Fruit fly (Drosophila melanogaster) whole organism, embryonic: ENCODE results near the gene RhoGAPp190.

Experiments used
- Aef1 ChIP-seq: fragments of 200-800 bp; sonication (Bioruptor generic); IDR thresholded peaks from 3 replicates; pipeline ENCODE4 v1.3.6; 2022; ENCODE audit warnings: missing biosample characterization, missing genetic modification characterization
- Antp ChIP-seq: fragments of 200-800 bp; sonication (Bioruptor generic); optimal IDR thresholded peaks from 3 replicates; lab custom pipeline; 2016; ENCODE audit warnings: missing biosample characterization, missing genetic modification characterization
- B-H1 ChIP-seq: fragments of 200-800 bp; sonication (Bioruptor generic); IDR thresholded peaks from 3 replicates; pipeline ENCODE4 v1.3.6; 2022; ENCODE audit warnings: missing biosample characterization, missing genetic modification characterization
- BtbVII ChIP-seq: fragments of 200-800 bp; sonication (Bioruptor generic); optimal IDR thresholded peaks from 3 replicates; lab custom pipeline; 2017; ENCODE audit warnings: missing biosample characterization, mild to moderate bottlenecking, missing genetic modification characterization
- CG10654 ChIP-seq: fragments of 200-800 bp; sonication (Bioruptor generic); optimal IDR thresholded peaks from 2 replicates; lab custom pipeline; 2016; ENCODE audit warnings: missing biosample characterization, missing genetic modification characterization
- CG11247 ChIP-seq: fragments of 200-800 bp; sonication (Bioruptor generic); IDR thresholded peaks from 2 replicates; pipeline ENCODE4 v1.3.6; 2022; ENCODE audit warnings: missing biosample characterization, missing genetic modification characterization
- CG13287 ChIP-seq: fragments of 200-800 bp; sonication (Bioruptor generic); IDR thresholded peaks from 2 replicates; pipeline ENCODE4 v1.3.6; 2022; ENCODE audit warnings: missing biosample characterization, missing genetic modification characterization; ENCODE audit not compliant: partially characterized antibody
- CG13624 ChIP-seq: fragments of 200-800 bp; sonication (Bioruptor generic); optimal IDR thresholded peaks from 2 replicates; lab custom pipeline; 2016; ENCODE audit warnings: missing biosample characterization, missing genetic modification characterization
- CG14050 ChIP-seq: fragments of 200-800 bp; sonication (Bioruptor generic); IDR thresholded peaks from 3 replicates; pipeline ENCODE4 v1.3.6; 2022; ENCODE audit warnings: missing biosample characterization, missing genetic modification characterization
- CG14441 ChIP-seq: fragments of 200-800 bp; sonication (Bioruptor generic); IDR thresholded peaks from 2 replicates; pipeline ENCODE4 v1.3.6; 2022; ENCODE audit warnings: missing biosample characterization, missing genetic modification characterization
- CG15073 ChIP-seq: fragments of 200-800 bp; sonication (Bioruptor generic); optimal IDR thresholded peaks from 2 replicates; lab custom pipeline; 2016; ENCODE audit warnings: missing biosample characterization, missing genetic modification characterization
- CG15479 ChIP-seq: fragments of 200-800 bp; sonication (Bioruptor generic); optimal IDR thresholded peaks from 3 replicates; lab custom pipeline; 2019; ENCODE audit warnings: missing biosample characterization, mild to moderate bottlenecking, missing genetic modification characterization, moderate library complexity
- CG17802 ChIP-seq: fragments of 200-800 bp; sonication (Bioruptor generic); optimal IDR thresholded peaks from 2 replicates; lab custom pipeline; 2018; ENCODE audit warnings: missing biosample characterization, mild to moderate bottlenecking, missing genetic modification characterization, moderate library complexity
- CG31388 ChIP-seq: fragments of 200-800 bp; sonication (Bioruptor generic); optimal IDR thresholded peaks from 2 replicates; lab custom pipeline; 2016; ENCODE audit warnings: missing biosample characterization, missing genetic modification characterization
- CG3407 ChIP-seq: fragments of 200-800 bp; sonication (Bioruptor generic); optimal IDR thresholded peaks from 2 replicates; lab custom pipeline; 2018; ENCODE audit warnings: missing biosample characterization, mild to moderate bottlenecking, missing genetic modification characterization
- CG4820 ChIP-seq: fragments of 200-800 bp; sonication (Bioruptor generic); optimal IDR thresholded peaks from 3 replicates; lab custom pipeline; 2016; ENCODE audit warnings: missing biosample characterization, missing genetic modification characterization
- CG6791 ChIP-seq: fragments of 200-800 bp; sonication (Bioruptor generic); IDR thresholded peaks from 3 replicates; pipeline ENCODE4 v1.3.6; 2022; ENCODE audit warnings: missing biosample characterization, missing genetic modification characterization; ENCODE audit not compliant: partially characterized antibody
- CG8089 ChIP-seq: fragments of 200-800 bp; sonication (Bioruptor generic); optimal IDR thresholded peaks from 3 replicates; lab custom pipeline; 2016; ENCODE audit warnings: missing biosample characterization, missing genetic modification characterization
- CG8281 ChIP-seq: fragments of 200-800 bp; sonication (Bioruptor generic); optimal IDR thresholded peaks from 2 replicates; lab custom pipeline; 2018; ENCODE audit warnings: missing biosample characterization, mild to moderate bottlenecking, missing genetic modification characterization, moderate library complexity
- CG9876 ChIP-seq: fragments of 200-800 bp; sonication (Bioruptor generic); optimal IDR thresholded peaks from 2 replicates; lab custom pipeline; 2016; ENCODE audit warnings: missing biosample characterization, missing genetic modification characterization
- CG9932 ChIP-seq: fragments of 200-800 bp; sonication (Bioruptor generic); IDR thresholded peaks from 2 replicates; pipeline ENCODE4 v1.3.6; 2022; ENCODE audit warnings: missing biosample characterization, missing genetic modification characterization
- Dbx ChIP-seq: fragments of 200-800 bp; sonication (Bioruptor generic); IDR thresholded peaks from 3 replicates; pipeline ENCODE4 v1.3.6; 2022; ENCODE audit warnings: missing biosample characterization, missing genetic modification characterization
- E2f2 ChIP-seq: fragments of 200-800 bp; sonication (Bioruptor generic); IDR thresholded peaks from 2 replicates; pipeline ENCODE4 v1.3.6; 2022; ENCODE audit warnings: missing biosample characterization, missing genetic modification characterization
- Elba2 ChIP-seq: fragments of 200-800 bp; sonication (Bioruptor generic); optimal IDR thresholded peaks from 3 replicates; lab custom pipeline; 2016; ENCODE audit warnings: missing biosample characterization, missing genetic modification characterization
- Ets65A ChIP-seq: fragments of 200-800 bp; sonication (Bioruptor generic); peaks from one replicate; lab custom pipeline; 2016; ENCODE audit warnings: missing biosample characterization, missing genetic modification characterization
- Fer3 ChIP-seq: fragments of 200-800 bp; sonication (Bioruptor generic); optimal IDR thresholded peaks from 2 replicates; lab custom pipeline; 2018; ENCODE audit warnings: missing biosample characterization, mild to moderate bottlenecking, missing genetic modification characterization, moderate library complexity
- Gsc ChIP-seq: fragments of 200-800 bp; sonication (Bioruptor generic); IDR thresholded peaks from 2 replicates; pipeline ENCODE4 v1.3.6; 2022; ENCODE audit warnings: missing biosample characterization, missing genetic modification characterization
- HHEX ChIP-seq: fragments of 200-800 bp; sonication (Bioruptor generic); optimal IDR thresholded peaks from 3 replicates; lab custom pipeline; 2017; ENCODE audit warnings: missing biosample characterization, mild to moderate bottlenecking, missing genetic modification characterization, missing genetic modification reagents
- Hey ChIP-seq: fragments of 200-800 bp; sonication (Bioruptor generic); optimal IDR thresholded peaks from 3 replicates; lab custom pipeline; 2018; ENCODE audit warnings: missing biosample characterization, mild to moderate bottlenecking, missing genetic modification characterization
- Max ChIP-seq: fragments of 200-800 bp; sonication (Bioruptor generic); optimal IDR thresholded peaks from 2 replicates; lab custom pipeline; 2016; ENCODE audit warnings: missing biosample characterization, mild to moderate bottlenecking, missing genetic modification characterization
- Optix ChIP-seq: fragments of 200-800 bp; sonication (Bioruptor generic); IDR thresholded peaks from 3 replicates; pipeline ENCODE4 v1.3.6; 2022; ENCODE audit warnings: missing biosample characterization, missing genetic modification characterization
- Poxn ChIP-seq: fragments of 200-800 bp; sonication (Bioruptor generic); IDR thresholded peaks from 2 replicates; pipeline ENCODE4 v1.3.6; 2022; ENCODE audit warnings: missing biosample characterization, missing genetic modification characterization
- Side ChIP-seq: fragments of 200-800 bp; sonication (Bioruptor generic); optimal IDR thresholded peaks from 2 replicates; lab custom pipeline; 2016; ENCODE audit warnings: missing biosample characterization, missing genetic modification characterization
- bbx ChIP-seq: fragments of 200-800 bp; sonication (Bioruptor generic); IDR thresholded peaks from 2 replicates; pipeline ENCODE4 v1.3.6; 2022; ENCODE audit warnings: missing biosample characterization, missing genetic modification characterization; ENCODE audit not compliant: partially characterized antibody
- dm ChIP-seq: fragments of 200-800 bp; sonication (Bioruptor generic); optimal IDR thresholded peaks from 3 replicates; lab custom pipeline; 2016; ENCODE audit warnings: missing biosample characterization, missing genetic modification characterization
- dpn ChIP-seq, 2 experiments: fragments of 200-800 bp; sonication (Bioruptor generic); optimal IDR thresholded peaks; 3 replicates each; lab custom pipeline; 2016; ENCODE audit warnings: missing biosample characterization in 2 of 2, missing genetic modification characterization in 2 of 2
- fru ChIP-seq: fragments of >200 bp; optimal IDR thresholded peaks from 2 replicates; lab custom pipeline; 2017
- grau ChIP-seq: fragments of 200-800 bp; optimal IDR thresholded peaks from 3 replicates; lab custom pipeline; 2019; ENCODE audit warnings: missing biosample characterization, mild to moderate bottlenecking, missing genetic modification characterization, moderate library complexity
- grn ChIP-seq: fragments of 200-800 bp; sonication (Bioruptor generic); optimal IDR thresholded peaks from 3 replicates; lab custom pipeline; 2017; ENCODE audit warnings: missing biosample characterization, missing genetic modification characterization
- hth ChIP-seq: fragments of >200 bp; optimal IDR thresholded peaks from 2 replicates; lab custom pipeline; 2017; ENCODE audit warnings: inconsistent platforms
- lov ChIP-seq, 2 experiments: fragments of 200-800 bp in 1 of 2; fragments of >200 bp in 1 of 2; sonication (Bioruptor generic) in 1 of 2; IDR thresholded peaks in 1 of 2; optimal IDR thresholded peaks in 1 of 2; 2 replicates in 1 of 2; 3 replicates in 1 of 2; pipeline versions ENCODE4 v1.3.6 to Lab custom; 2017 to 2022; ENCODE audit warnings: missing biosample characterization in 1 of 2, missing genetic modification characterization in 1 of 2
- nerfin-2 ChIP-seq: fragments of 200-800 bp; sonication (Bioruptor generic); IDR thresholded peaks from 2 replicates; pipeline ENCODE4 v1.3.6; 2022; ENCODE audit warnings: missing biosample characterization, missing genetic modification characterization; ENCODE audit not compliant: partially characterized antibody
- pfk ChIP-seq: fragments of 200-800 bp; sonication (Bioruptor generic); optimal IDR thresholded peaks from 2 replicates; lab custom pipeline; 2018; ENCODE audit warnings: missing biosample characterization, mild to moderate bottlenecking, missing genetic modification characterization, moderate library complexity
- pita ChIP-seq: fragments of 200-800 bp; sonication (Bioruptor generic); optimal IDR thresholded peaks from 2 replicates; lab custom pipeline; 2017; ENCODE audit warnings: missing biosample characterization, mild to moderate bottlenecking, missing genetic modification characterization
- pros ChIP-seq: fragments of 200-800 bp; sonication (Bioruptor generic); optimal IDR thresholded peaks from 3 replicates; lab custom pipeline; 2019; ENCODE audit warnings: missing biosample characterization, mild to moderate bottlenecking, missing genetic modification characterization, moderate library complexity
- schlank ChIP-seq: fragments of 200-800 bp; sonication (Bioruptor generic); optimal IDR thresholded peaks from 2 replicates; lab custom pipeline; 2018; ENCODE audit warnings: missing biosample characterization, mild to moderate bottlenecking, missing genetic modification characterization
- sens-2 ChIP-seq: fragments of 200-800 bp; sonication (Bioruptor generic); IDR thresholded peaks from 2 replicates; pipeline ENCODE4 v1.3.6; 2022; ENCODE audit warnings: missing biosample characterization, missing genetic modification characterization
- sqz ChIP-seq: fragments of 200-800 bp; sonication (Bioruptor generic); optimal IDR thresholded peaks from 3 replicates; lab custom pipeline; 2018; ENCODE audit warnings: missing biosample characterization, mild to moderate bottlenecking, missing genetic modification characterization
- trh ChIP-seq: fragments of 200-800 bp; sonication (Bioruptor generic); optimal IDR thresholded peaks from 2 replicates; lab custom pipeline; 2016; ENCODE audit warnings: missing biosample characterization, missing genetic modification characterization
- vnd ChIP-seq: fragments of 200-800 bp; sonication (Bioruptor generic); IDR thresholded peaks from 3 replicates; pipeline ENCODE4 v1.3.6; 2022; ENCODE audit warnings: missing biosample characterization, missing genetic modification characterization; ENCODE audit not compliant: partially characterized antibody
- zfh2 ChIP-seq: fragments of 200-800 bp; sonication (Bioruptor generic); optimal IDR thresholded peaks from 2 replicates; lab custom pipeline; 2016; ENCODE audit warnings: missing biosample characterization, missing genetic modification characterization

Gene RhoGAPp190

dm6 chrX:17624983-17625401, 27.4 kb downstream of the RhoGAPp190 start (continued):
- TF ChIP-seq CG13287 = no peak
- peak; percentile 69 for TF ChIP-seq B-H1 (GFP tag; lab: Robert Waterston, UW)
- peak; percentile 79 for TF ChIP-seq CG10654 (GFP tag; lab: Kevin White, UChicago)
- TF ChIP-seq Side (GFP tag; lab: Kevin White, UChicago) = peak; percentile 74
- TF ChIP-seq lov (optimal IDR thresholded peaks at IDR 0.05; lab: Kevin White, UChicago) = no peak
- no peak for TF ChIP-seq lov (GFP tag; IDR thresholded peaks at IDR 0.05; lab: Robert Waterston, UW)
- TF ChIP-seq trh = peak; percentile 47
- TF ChIP-seq BtbVII (GFP tag; lab: Kevin White, UChicago) = peak; percentile 94
- TF ChIP-seq CG14050 (GFP tag; lab: Robert Waterston, UW) = peak; percentile 78
- TF ChIP-seq Aef1 (GFP tag; lab: Robert Waterston, UW) = peak; percentile 75
- peak; percentile 49 for TF ChIP-seq CG9876 (GFP tag; lab: Kevin White, UChicago)
- peak; percentile 52 for TF ChIP-seq E2f2
- TF ChIP-seq CG13624 = peak; percentile 80
- TF ChIP-seq CG15479 (GFP tag; lab: Kevin White, UChicago) = no peak
- no peak for TF ChIP-seq pita (GFP tag; lab: Kevin White, UChicago)
- peak; percentile 71 for TF ChIP-seq CG8089 (GFP tag; lab: Kevin White, UChicago)
- peak; percentile 91 for TF ChIP-seq HHEX (GFP tag; lab: Kevin White, UChicago)
- peak; percentile 89 for TF ChIP-seq Fer3
- peak; percentile 6 for TF ChIP-seq pros
- peak; percentile 37 for TF ChIP-seq CG15073 (GFP tag; lab: Kevin White, UChicago)
- TF ChIP-seq CG3407 = peak; percentile 67
- peak; percentile 81 to 84 for TF ChIP-seq dpn (GFP tag; optimal IDR thresholded peaks at IDR 0.05; lab: Kevin White, UChicago)
- TF ChIP-seq hth (lab: Kevin White, UChicago) = no peak
- peak; percentile 65 for TF ChIP-seq dm (GFP tag; lab: Kevin White, UChicago)
- no peak for TF ChIP-seq CG6791
- TF ChIP-seq grn (GFP tag; lab: Kevin White, UChicago) = peak; percentile 52
- peak; percentile 84 for TF ChIP-seq sqz
- TF ChIP-seq CG14441 (GFP tag; lab: Robert Waterston, UW) = peak; percentile 77
- peak; percentile 69 for TF ChIP-seq CG4820 (GFP tag; lab: Kevin White, UChicago)
- TF ChIP-seq pfk (GFP tag; lab: Kevin White, UChicago) = no peak
- TF ChIP-seq nerfin-2 (GFP tag; lab: Robert Waterston, UW) = no peak
- TF ChIP-seq Max (GFP tag; lab: Kevin White, UChicago) = peak; percentile 77
- peak; percentile 68 for TF ChIP-seq CG8281 (tag; lab: Kevin White, UChicago)
- peak; percentile 77 for TF ChIP-seq Dbx
- TF ChIP-seq fru (lab: Kevin White, UChicago) = no peak
- TF ChIP-seq bbx (GFP tag; lab: Robert Waterston, UW) = no peak
- TF ChIP-seq Gsc (GFP tag; lab: Robert Waterston, UW) = no peak
- peak; percentile 97 for TF ChIP-seq Ets65A (GFP tag; lab: Kevin White, UChicago)
- TF ChIP-seq Optix (GFP tag; lab: Robert Waterston, UW) = peak; percentile 64; the same call in 2 of the 3 replicates
- peak; percentile 72 for TF ChIP-seq CG11247
- peak; percentile 73 for TF ChIP-seq Antp
- peak; percentile 75 for TF ChIP-seq schlank (tag; lab: Kevin White, UChicago)
- peak; percentile 47 for TF ChIP-seq CG17802 (tag; lab: Kevin White, UChicago)
- TF ChIP-seq grau (tag; lab: Kevin White, UChicago) = peak; percentile 91
- no peak; the same call in 1 of the 2 replicates for TF ChIP-seq sens-2 (GFP tag; lab: Robert Waterston, UW)
- peak; percentile 50; the same call in 1 of the 2 replicates for TF ChIP-seq Poxn
- no peak for TF ChIP-seq vnd (GFP tag; lab: Robert Waterston, UW)
- TF ChIP-seq Elba2 = no peak
- peak; percentile 70 for TF ChIP-seq Hey (tag; lab: Kevin White, UChicago)
- peak; percentile 71 for TF ChIP-seq CG9932 (GFP tag; lab: Robert Waterston, UW)
- peak; percentile 82 for TF ChIP-seq zfh2 (GFP tag; lab: Kevin White, UChicago)
- peak; percentile 57 for TF ChIP-seq CG31388 (GFP tag; lab: Kevin White, UChicago)
